Worm (Caenorhabditis elegans) whole organism, mixed stage, embryonic: ENCODE results near the gene ZK622.1.

ENCODE experiments used
- ceh-39 ChIP-seq: fragments of 150-350 bp; optimal IDR thresholded peaks from 2 replicates; lab custom pipeline; 2014; ENCODE audit warnings: missing biosample characterization, missing genetic modification characterization
- drap-1 ChIP-seq: fragments of 200-800 bp; sonication (Bioruptor generic); optimal IDR thresholded peaks from 3 replicates; lab custom pipeline; 2018; ENCODE audit warnings: mild to moderate bottlenecking, missing genetic modification characterization, missing compliant biosample characterization
- elt-1 ChIP-seq: sonication (generic microtip); optimal IDR thresholded peaks from 2 replicates; lab custom pipeline; 2017; ENCODE audit warnings: missing genetic modification characterization, mild to moderate bottlenecking, missing compliant biosample characterization, antibody characterized with exemption, moderate library complexity, borderline replicate concordance; ENCODE audit not compliant: insufficient read depth
- lin-13 ChIP-seq: fragments of 150-350 bp; optimal IDR thresholded peaks from 2 replicates; lab custom pipeline; 2014; ENCODE audit warnings: missing biosample characterization, missing genetic modification characterization
- nhr-12 ChIP-seq: fragments of 150-350 bp; optimal IDR thresholded peaks from 2 replicates; lab custom pipeline; 2014; ENCODE audit warnings: missing biosample characterization, missing genetic modification characterization
- nhr-28 ChIP-seq: fragments of 150-350 bp; optimal IDR thresholded peaks from 2 replicates; lab custom pipeline; 2014; ENCODE audit warnings: missing biosample characterization, missing genetic modification characterization
- snpc-4 ChIP-seq: fragments of 150-350 bp; optimal IDR thresholded peaks from 2 replicates; lab custom pipeline; 2014; ENCODE audit warnings: missing biosample characterization, missing genetic modification characterization
- unc-39 ChIP-seq: fragments of 150-350 bp; optimal IDR thresholded peaks from 2 replicates; lab custom pipeline; 2014; ENCODE audit warnings: missing biosample characterization, missing genetic modification characterization

DNA sequence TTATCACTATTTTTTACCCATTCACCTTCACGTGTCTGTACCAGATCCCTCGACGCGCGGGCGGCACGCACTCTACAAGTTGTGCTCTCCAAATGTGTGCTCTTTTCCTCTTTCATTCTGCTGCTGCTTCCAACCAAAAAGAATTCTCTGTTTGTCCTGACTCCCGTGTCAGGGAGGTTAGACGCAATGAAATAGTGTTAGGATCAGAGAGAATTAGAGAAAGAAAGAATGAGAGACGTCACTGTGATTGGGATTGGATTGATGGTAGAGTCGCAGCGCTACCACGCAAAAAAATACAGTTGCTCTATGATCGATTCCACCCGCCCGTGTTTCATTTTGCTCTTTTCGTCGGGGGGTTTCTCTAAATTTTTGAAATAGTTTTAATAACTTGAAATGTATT is 2.5 kb upstream of the ZK622.1 start:
- TF ChIP-seq drap-1 (GFP tag; lab: Kevin White, UChicago) (no peak), lin-13 (no peak), snpc-4 (tag; lab: Kevin White, UChicago) (no peak), ceh-39 (no peak), nhr-28 (tag; lab: Kevin White, UChicago) (no peak), unc-39 (tag; lab: Kevin White, UChicago) (no peak), elt-1 (tag; lab: Kevin White, UChicago) (no peak), nhr-12 (tag; lab: Kevin White, UChicago) (no peak)
